Worm (Caenorhabditis elegans) whole organism, midembryonic: ENCODE data around the gene fipr-13.

Experiments used
- T22C8.4 ChIP-seq: fragments of 200-800 bp; sonication (Bioruptor generic); IDR thresholded peaks from 2 replicates; pipeline ENCODE4 v1.3.6; 2022; ENCODE audit warnings: missing genetic modification characterization, missing compliant biosample characterization
- cog-1 ChIP-seq: sonication (generic microtip); optimal IDR thresholded peaks from 2 replicates; lab custom pipeline; 2016; ENCODE audit warnings: missing genetic modification characterization, missing compliant biosample characterization
- flt-1 ChIP-seq: fragments of 200-800 bp; sonication (Bioruptor generic); IDR thresholded peaks from 2 replicates; pipeline ENCODE4 v1.3.6; 2022; ENCODE audit warnings: missing genetic modification characterization, missing compliant biosample characterization
- klf-2 ChIP-seq: fragments of 200-800 bp; sonication (Bioruptor generic); conservative IDR thresholded peaks from 2 replicates; pipeline ENCODE4 v1.3.6; 2022; ENCODE audit warnings: missing genetic modification reagents, missing genetic modification characterization, missing compliant biosample characterization
- tab-1 ChIP-seq: fragments of 200-800 bp; sonication (Bioruptor generic); IDR thresholded peaks from 2 replicates; pipeline ENCODE4 v1.3.6; 2022; ENCODE audit warnings: missing genetic modification characterization, missing compliant biosample characterization
- ztf-23 ChIP-seq: fragments of 200-800 bp; sonication (Bioruptor generic); IDR thresholded peaks from 2 replicates; pipeline ENCODE4 v1.3.6; 2022; ENCODE audit warnings: missing genetic modification reagents, missing genetic modification characterization, missing compliant biosample characterization
- ztf-29 ChIP-seq: fragments of 200-800 bp; sonication (Bioruptor generic); IDR thresholded peaks from 2 replicates; pipeline ENCODE4 v1.3.6; 2022; ENCODE audit warnings: missing genetic modification reagents, missing genetic modification characterization, missing compliant biosample characterization

ce11 chrV:10107309-10107708 is 43.0 kb downstream of the fipr-13 start, which contains the start of gene C08B6.11:
- TF ChIP-seq flt-1 (no peak), ztf-23 (no peak), tab-1 (no peak), T22C8.4 (no peak), ztf-29 (GFP tag; lab: Robert Waterston, UW) (no peak), cog-1 (tag; lab: Kevin White, UChicago) (no peak), klf-2 (GFP tag; lab: Robert Waterston, UW) (no peak)
